Worm (Caenorhabditis elegans) whole organism, mixed stage, embryonic: ENCODE measurements around the gene F26C11.4.

ENCODE experiments used
- bed-3 ChIP-seq: fragments of 200-800 bp; sonication (Bioruptor generic); optimal IDR thresholded peaks from 3 replicates; lab custom pipeline; 2018; ENCODE audit warnings: mild to moderate bottlenecking, missing genetic modification characterization, moderate library complexity, missing compliant biosample characterization
- ceh-39 ChIP-seq: fragments of 150-350 bp; optimal IDR thresholded peaks from 2 replicates; lab custom pipeline; 2014; ENCODE audit warnings: missing biosample characterization, missing genetic modification characterization
- ceh-43 ChIP-seq: fragments of 200-800 bp; sonication (Bioruptor generic); optimal IDR thresholded peaks from 2 replicates; lab custom pipeline; 2018; ENCODE audit warnings: mild to moderate bottlenecking, missing genetic modification characterization, moderate library complexity, missing compliant biosample characterization
- ceh-83 ChIP-seq: fragments of 200-800 bp; sonication (Bioruptor generic); optimal IDR thresholded peaks from 2 replicates; lab custom pipeline; 2018; ENCODE audit warnings: mild to moderate bottlenecking, missing genetic modification characterization, missing compliant biosample characterization
- ces-1 ChIP-seq: fragments of 150-350 bp; optimal IDR thresholded peaks from 2 replicates; lab custom pipeline; 2014; ENCODE audit warnings: missing biosample characterization, missing genetic modification reagents, missing genetic modification characterization
- cnd-1 ChIP-seq: fragments of 200-800 bp; sonication (Bioruptor generic); optimal IDR thresholded peaks from 2 replicates; lab custom pipeline; 2018; ENCODE audit warnings: mild to moderate bottlenecking, missing genetic modification characterization, missing compliant biosample characterization
- drap-1 ChIP-seq: fragments of 200-800 bp; sonication (Bioruptor generic); optimal IDR thresholded peaks from 3 replicates; lab custom pipeline; 2018; ENCODE audit warnings: mild to moderate bottlenecking, missing genetic modification characterization, missing compliant biosample characterization
- elt-1 ChIP-seq: sonication (generic microtip); optimal IDR thresholded peaks from 2 replicates; lab custom pipeline; 2017; ENCODE audit warnings: missing genetic modification characterization, mild to moderate bottlenecking, missing compliant biosample characterization, antibody characterized with exemption, moderate library complexity, borderline replicate concordance; ENCODE audit not compliant: insufficient read depth
- elt-3 ChIP-seq: fragments of 150-350 bp; optimal IDR thresholded peaks from 2 replicates; lab custom pipeline; 2014; ENCODE audit warnings: missing biosample characterization, missing genetic modification characterization
- flh-1 ChIP-seq: fragments of 200-800 bp; sonication (Bioruptor generic); optimal IDR thresholded peaks from 2 replicates; lab custom pipeline; 2018; ENCODE audit warnings: mild to moderate bottlenecking, missing genetic modification characterization, moderate library complexity, missing compliant biosample characterization
- ham-2 ChIP-seq: fragments of 200-800 bp; sonication (Bioruptor generic); optimal IDR thresholded peaks from 2 replicates; lab custom pipeline; 2018; ENCODE audit warnings: mild to moderate bottlenecking, missing genetic modification characterization, missing compliant biosample characterization
- hlh-1 ChIP-seq: fragments of 150-350 bp; optimal IDR thresholded peaks from 2 replicates; lab custom pipeline; 2014; ENCODE audit warnings: missing biosample characterization, missing genetic modification reagents, missing genetic modification characterization
- lin-13 ChIP-seq: fragments of 150-350 bp; optimal IDR thresholded peaks from 2 replicates; lab custom pipeline; 2014; ENCODE audit warnings: missing biosample characterization, missing genetic modification characterization
- lin-32 ChIP-seq: fragments of 200-800 bp; sonication (Bioruptor generic); optimal IDR thresholded peaks from 2 replicates; lab custom pipeline; 2018; ENCODE audit warnings: mild to moderate bottlenecking, missing genetic modification characterization, missing compliant biosample characterization
- mab-5 ChIP-seq: fragments of 150-350 bp; optimal IDR thresholded peaks from 2 replicates; lab custom pipeline; 2014; ENCODE audit warnings: missing biosample characterization, missing genetic modification characterization
- mep-1 ChIP-seq: fragments of 150-350 bp; optimal IDR thresholded peaks from 2 replicates; lab custom pipeline; 2017; ENCODE audit warnings: missing biosample characterization, missing genetic modification reagents, missing genetic modification characterization, inconsistent platforms
- mls-2 ChIP-seq: sonication (generic microtip); optimal IDR thresholded peaks from 2 replicates; lab custom pipeline; 2016; ENCODE audit warnings: mild to moderate bottlenecking, missing genetic modification characterization, moderate library complexity, missing compliant biosample characterization
- nhr-12 ChIP-seq: fragments of 150-350 bp; optimal IDR thresholded peaks from 2 replicates; lab custom pipeline; 2014; ENCODE audit warnings: missing biosample characterization, missing genetic modification characterization
- nhr-2 ChIP-seq: fragments of 150-350 bp; optimal IDR thresholded peaks from 2 replicates; lab custom pipeline; 2014; ENCODE audit warnings: missing biosample characterization, missing genetic modification characterization
- nhr-237 ChIP-seq: fragments of 150-350 bp; optimal IDR thresholded peaks from 2 replicates; lab custom pipeline; 2014; ENCODE audit warnings: missing biosample characterization, missing genetic modification characterization
- nhr-28 ChIP-seq: fragments of 150-350 bp; optimal IDR thresholded peaks from 2 replicates; lab custom pipeline; 2014; ENCODE audit warnings: missing biosample characterization, missing genetic modification characterization
- nhr-76 ChIP-seq: sonication (generic microtip); optimal IDR thresholded peaks from 2 replicates; lab custom pipeline; 2017; ENCODE audit warnings: missing biosample characterization, missing genetic modification characterization
- sem-2 ChIP-seq: fragments of 200-800 bp; sonication (Bioruptor generic); optimal IDR thresholded peaks from 2 replicates; lab custom pipeline; 2018; ENCODE audit warnings: mild to moderate bottlenecking, missing genetic modification characterization, missing compliant biosample characterization
- snpc-4 ChIP-seq: fragments of 150-350 bp; optimal IDR thresholded peaks from 2 replicates; lab custom pipeline; 2014; ENCODE audit warnings: missing biosample characterization, missing genetic modification characterization
- sptf-1 ChIP-seq: sonication (generic microtip); optimal IDR thresholded peaks from 2 replicates; lab custom pipeline; 2017; ENCODE audit warnings: mild to moderate bottlenecking, missing genetic modification characterization, moderate library complexity, missing compliant biosample characterization
- tbx-8 ChIP-seq: fragments of 200-800 bp; sonication (Bioruptor generic); optimal IDR thresholded peaks from 2 replicates; lab custom pipeline; 2018; ENCODE audit warnings: mild to moderate bottlenecking, missing genetic modification characterization, moderate library complexity, missing compliant biosample characterization
- unc-120 ChIP-seq: sonication (generic microtip); optimal IDR thresholded peaks from 2 replicates; lab custom pipeline; 2017; ENCODE audit warnings: missing genetic modification characterization, missing compliant biosample characterization; ENCODE audit not compliant: poor library complexity, severe bottlenecking
- unc-39 ChIP-seq: fragments of 150-350 bp; optimal IDR thresholded peaks from 2 replicates; lab custom pipeline; 2014; ENCODE audit warnings: missing biosample characterization, missing genetic modification characterization
- unc-62 ChIP-seq: fragments of 150-350 bp; optimal IDR thresholded peaks from 2 replicates; lab custom pipeline; 2014; ENCODE audit warnings: missing biosample characterization, missing genetic modification reagents, missing genetic modification characterization
- zip-8 ChIP-seq: fragments of 150-350 bp; optimal IDR thresholded peaks from 2 replicates; lab custom pipeline; 2014; ENCODE audit warnings: missing biosample characterization, missing genetic modification characterization
- ztf-11 ChIP-seq: fragments of 150-350 bp; optimal IDR thresholded peaks from 2 replicates; lab custom pipeline; 2014; ENCODE audit warnings: missing biosample characterization, missing genetic modification characterization

The F26C11.4 gene

DNA sequence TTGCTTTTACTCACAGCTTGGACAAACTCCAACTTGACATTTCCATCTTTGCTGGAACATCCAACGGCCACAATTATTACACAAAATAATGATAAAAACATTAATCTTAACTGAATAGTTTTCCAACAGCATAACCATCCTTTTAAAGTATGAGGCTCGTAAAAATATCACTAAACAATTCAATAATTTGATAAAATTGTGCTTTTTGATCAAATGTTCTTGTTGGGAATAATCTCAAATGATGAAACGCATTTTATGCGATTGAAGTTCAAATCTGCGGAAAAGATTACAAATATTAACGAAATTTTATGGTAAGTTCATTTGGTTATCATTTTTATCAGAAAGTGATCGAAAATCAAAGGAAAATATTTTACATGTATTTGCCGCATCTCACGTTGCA lies 4.4 kb upstream of the F26C11.4 start, which contains the start of gene pho-10:
pho-10 (minus strand) TSS at position 101 of the 400 bp plus-strand sequence.
- no peak for TF ChIP-seq ces-1 (GFP tag; lab: Kevin White, UChicago)
- no peak for TF ChIP-seq elt-1 (tag; lab: Kevin White, UChicago)
- no peak for TF ChIP-seq ceh-39 (tag; lab: Kevin White, UChicago)
- TF ChIP-seq ceh-43, result no peak
- TF ChIP-seq mls-2 (tag; lab: Kevin White, UChicago), result no peak
- TF ChIP-seq mep-1, result no peak
- no peak for TF ChIP-seq lin-13 (tag; lab: Kevin White, UChicago)
- TF ChIP-seq drap-1 (GFP tag; lab: Kevin White, UChicago), result no peak
- no peak for TF ChIP-seq unc-62
- TF ChIP-seq unc-120 (tag; lab: Kevin White, UChicago), result no peak
- no peak for TF ChIP-seq nhr-2 (tag; lab: Kevin White, UChicago)
- no peak for TF ChIP-seq unc-39
- TF ChIP-seq zip-8 (tag; lab: Kevin White, UChicago), result no peak
- no peak for TF ChIP-seq ham-2 (GFP tag; lab: Kevin White, UChicago)

DNA sequence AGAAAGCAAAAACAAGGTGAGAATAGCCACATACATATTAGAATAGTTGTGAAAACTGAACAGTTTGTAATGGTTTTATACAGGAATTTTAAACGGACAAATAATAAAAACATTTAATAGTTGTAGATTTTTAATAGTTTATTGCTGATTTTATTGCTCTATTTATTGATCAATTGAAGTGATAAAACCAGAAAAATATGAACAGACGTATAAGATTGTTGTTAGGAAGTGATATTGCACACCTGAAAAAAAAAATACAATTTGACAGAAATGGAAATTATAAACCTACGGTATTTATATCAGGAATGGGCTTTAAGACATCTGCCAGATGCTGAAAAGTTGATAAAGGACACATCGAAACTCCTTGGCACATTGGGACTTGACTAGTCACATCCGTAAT lies 1.8 kb upstream of the F26C11.4 start, which contains the start of gene C05C10.8:
C05C10.8 (minus strand) TSS at position 101 of the 400 bp plus-strand sequence.
- no peak for TF ChIP-seq hlh-1 (tag; lab: Kevin White, UChicago)
- no peak for TF ChIP-seq nhr-28
- no peak for TF ChIP-seq nhr-2 (tag; lab: Kevin White, UChicago)
- no peak for TF ChIP-seq cnd-1 (tag; lab: Kevin White, UChicago)
- no peak for TF ChIP-seq lin-13 (tag; lab: Kevin White, UChicago)
- no peak for TF ChIP-seq sptf-1 (tag; lab: Kevin White, UChicago)
- no peak for TF ChIP-seq elt-3 (tag; lab: Kevin White, UChicago)
- TF ChIP-seq snpc-4 (tag; lab: Kevin White, UChicago), result no peak
- TF ChIP-seq ceh-43, result no peak
- TF ChIP-seq elt-1 (tag; lab: Kevin White, UChicago), result no peak
- TF ChIP-seq mls-2 (tag; lab: Kevin White, UChicago), result no peak
- no peak for TF ChIP-seq nhr-237 (tag; lab: Kevin White, UChicago)
- TF ChIP-seq nhr-12, result no peak
- no peak for TF ChIP-seq mab-5 (tag; lab: Kevin White, UChicago)
- no peak for TF ChIP-seq unc-62
- no peak for TF ChIP-seq tbx-8 (GFP tag; lab: Kevin White, UChicago)
- no peak for TF ChIP-seq ceh-83 (GFP tag; lab: Kevin White, UChicago)
- no peak for TF ChIP-seq mep-1

DNA sequence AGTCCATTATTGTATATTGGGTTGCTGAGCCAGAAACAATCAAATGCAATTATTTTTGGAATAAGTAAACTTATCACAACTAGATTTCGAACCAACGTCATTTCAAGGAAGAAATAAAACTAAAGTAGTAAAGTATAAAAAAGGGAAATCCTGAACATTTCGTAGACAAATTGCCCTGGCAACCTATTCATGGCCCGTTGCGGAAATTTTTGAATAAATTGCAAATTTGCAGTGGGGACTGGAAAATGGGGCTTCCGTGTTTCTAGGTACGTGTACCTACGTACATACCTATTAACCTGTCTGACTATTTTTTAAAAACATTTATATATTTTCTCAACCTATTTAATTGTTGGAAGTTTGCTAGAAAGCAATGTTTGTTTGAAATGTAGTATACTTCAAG lies 1.1 kb downstream of the F26C11.4 start, which contains the start of gene F26C11.3:
F26C11.3 (minus strand) TSS at position 101 of the 400 bp plus-strand sequence.
- no peak for TF ChIP-seq unc-39
- TF ChIP-seq sem-2 (GFP tag; lab: Kevin White, UChicago), result no peak
- TF ChIP-seq ceh-39 (tag; lab: Kevin White, UChicago), result no peak
- no peak for TF ChIP-seq sptf-1 (tag; lab: Kevin White, UChicago)
- no peak for TF ChIP-seq nhr-76 (tag; lab: Kevin White, UChicago)
- TF ChIP-seq ceh-43, result no peak
- no peak for TF ChIP-seq elt-1 (tag; lab: Kevin White, UChicago)
- TF ChIP-seq ceh-83 (GFP tag; lab: Kevin White, UChicago), result no peak
- TF ChIP-seq nhr-2 (tag; lab: Kevin White, UChicago), result no peak
- no peak for TF ChIP-seq hlh-1 (tag; lab: Kevin White, UChicago)
- no peak for TF ChIP-seq mab-5 (tag; lab: Kevin White, UChicago)
- no peak for TF ChIP-seq nhr-237 (tag; lab: Kevin White, UChicago)
- no peak for TF ChIP-seq snpc-4 (tag; lab: Kevin White, UChicago)
- TF ChIP-seq lin-32, result no peak
- no peak for TF ChIP-seq ztf-11

DNA sequence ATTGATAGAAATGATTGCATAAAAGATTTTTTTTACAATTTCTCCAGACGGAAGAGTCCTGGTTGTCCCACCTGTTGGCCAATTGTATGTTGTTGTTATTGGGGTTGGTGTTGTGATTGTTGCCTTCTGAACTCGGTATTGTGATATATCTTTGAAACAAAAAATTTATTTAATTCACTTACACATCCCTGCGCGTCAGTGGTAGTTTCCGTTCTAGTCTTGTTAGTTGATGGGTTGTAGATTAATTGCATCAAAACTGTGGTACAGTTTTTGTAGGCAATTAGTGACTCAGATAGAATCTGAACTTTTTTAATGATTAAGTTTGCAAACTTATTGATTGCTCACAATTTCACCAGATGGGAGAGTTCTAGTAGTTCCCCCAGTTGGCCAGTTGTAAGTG lies 11.6 kb downstream of the F26C11.4 start:
- no peak for TF ChIP-seq ceh-39 (tag; lab: Kevin White, UChicago)
- TF ChIP-seq lin-13 (tag; lab: Kevin White, UChicago), result no peak
- TF ChIP-seq nhr-76 (tag; lab: Kevin White, UChicago), result no peak
- TF ChIP-seq mls-2 (tag; lab: Kevin White, UChicago), result no peak
- no peak for TF ChIP-seq cnd-1 (tag; lab: Kevin White, UChicago)
- no peak for TF ChIP-seq bed-3 (GFP tag; lab: Kevin White, UChicago)
- no peak for TF ChIP-seq hlh-1 (tag; lab: Kevin White, UChicago)
- no peak for TF ChIP-seq zip-8 (tag; lab: Kevin White, UChicago)
- no peak for TF ChIP-seq lin-32
- TF ChIP-seq mab-5 (tag; lab: Kevin White, UChicago), result no peak
- TF ChIP-seq ham-2 (GFP tag; lab: Kevin White, UChicago), result no peak
- no peak for TF ChIP-seq unc-39
- TF ChIP-seq flh-1 (GFP tag; lab: Kevin White, UChicago), result no peak
- TF ChIP-seq nhr-12, result no peak
- TF ChIP-seq drap-1 (GFP tag; lab: Kevin White, UChicago), result no peak
- TF ChIP-seq elt-3 (tag; lab: Kevin White, UChicago), result no peak
- TF ChIP-seq, all 35 proteins: peak for 0
